Fruit fly (Drosophila melanogaster): Measurements from ENCODE around the gene AlaRS.

AlaRS gene

DNA sequence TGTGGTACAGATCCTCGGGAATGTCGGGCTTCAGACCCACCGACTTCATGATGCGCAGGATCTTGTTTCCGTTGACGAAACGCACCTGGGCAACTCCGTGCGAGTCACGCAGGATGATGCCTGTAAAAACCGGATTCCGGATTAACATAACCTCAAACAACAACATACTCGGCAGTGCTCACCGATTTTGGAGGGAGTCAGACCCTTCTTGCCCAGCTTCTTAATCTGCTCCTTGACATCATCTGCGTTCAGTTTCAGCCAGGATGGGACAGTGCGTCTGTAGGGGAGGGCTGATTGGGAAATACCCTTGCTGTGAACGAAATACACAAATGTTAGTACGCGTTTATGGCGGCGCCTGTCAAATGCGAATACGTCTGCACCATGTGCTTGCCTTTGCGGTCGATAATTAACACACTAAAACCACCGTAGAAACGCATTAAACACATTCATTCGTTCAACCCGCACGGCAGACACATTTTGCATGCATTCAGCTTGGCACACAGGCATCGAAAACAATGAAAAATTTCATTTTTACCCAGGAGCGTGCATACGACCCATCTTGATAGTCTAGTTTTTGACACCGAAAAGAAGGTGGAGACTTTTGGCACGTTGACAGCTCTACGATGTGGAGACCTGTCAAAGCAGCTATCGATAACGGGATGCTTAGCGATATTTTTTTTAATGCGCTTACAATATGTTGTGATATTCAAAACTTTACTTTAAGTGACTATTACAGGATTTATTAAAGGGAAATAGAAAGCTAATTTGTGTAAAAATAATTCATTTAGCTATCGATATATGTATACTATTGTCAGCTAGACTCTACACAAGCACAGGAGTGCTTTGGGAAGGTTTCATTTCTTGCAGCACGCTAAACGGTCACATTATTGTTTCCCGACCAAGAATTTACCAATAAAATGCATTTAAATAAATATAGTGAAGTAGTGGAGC, 17.3 kb downstream of the AlaRS start, which contains the start of the genes RpS13 and CSN8 (continued):
- peak; percentile 53 for TF ChIP-seq fkh (GFP tag; optimal IDR thresholded peaks at IDR 0.05)
- TF ChIP-seq topi (GFP tag; optimal IDR thresholded peaks at IDR 0.05): peak; percentile 8
- peak; percentile 34 for TF ChIP-seq Sox14 (GFP tag; optimal IDR thresholded peaks at IDR 0.05)
- TF ChIP-seq cyc (GFP tag; optimal IDR thresholded peaks at IDR 0.05): no peak
- TF ChIP-seq CG4318 (GFP tag; optimal IDR thresholded peaks at IDR 0.05): no peak

DNA sequence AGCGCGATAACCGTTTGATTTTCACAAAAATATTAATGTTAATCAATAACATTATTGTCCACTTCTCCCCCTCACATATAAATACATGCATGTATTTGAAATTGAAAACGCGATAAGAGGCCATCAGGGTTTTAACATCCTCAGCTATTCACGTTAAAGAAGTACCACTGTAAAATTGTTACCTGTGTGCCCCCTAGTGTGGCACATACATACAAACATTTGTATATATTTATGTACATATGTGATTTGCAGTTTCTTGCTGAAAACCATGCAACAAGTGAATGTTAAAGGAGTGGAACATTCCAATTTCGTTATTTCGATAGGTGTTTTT, 18.6 kb downstream of the AlaRS start:
- no peak for TF ChIP-seq Sox102F (GFP tag; optimal IDR thresholded peaks at IDR 0.05)
- no peak for TF ChIP-seq Ets96B (tag; optimal IDR thresholded peaks at IDR 0.05)
- TF ChIP-seq Smox (GFP tag; optimal IDR thresholded peaks at IDR 0.05): no peak
- TF ChIP-seq Sox14 (GFP tag; optimal IDR thresholded peaks at IDR 0.05): no peak
- TF ChIP-seq Lpt (GFP tag; optimal IDR thresholded peaks at IDR 0.05): no peak
- no peak for TF ChIP-seq Ets21C (GFP tag; optimal IDR thresholded peaks at IDR 0.05)
- no peak for TF ChIP-seq vri (GFP tag; optimal IDR thresholded peaks at IDR 0.05)
- TF ChIP-seq Eip75B (GFP tag; optimal IDR thresholded peaks at IDR 0.05): no peak
- no peak for TF ChIP-seq achi (GFP tag; optimal IDR thresholded peaks at IDR 0.05)
- TF ChIP-seq CG6854 (GFP tag; optimal IDR thresholded peaks at IDR 0.05): no peak
- TF ChIP-seq Eip93F (GFP tag; optimal IDR thresholded peaks at IDR 0.05): no peak
- TF ChIP-seq eg (GFP tag; IDR thresholded peaks at IDR 0.05): peak; percentile 6; the same call in 2 of the 3 replicates
- TF ChIP-seq salr (GFP tag; optimal IDR thresholded peaks at IDR 0.05): peak in 1 of 2 experiments; percentile 24
- no peak for TF ChIP-seq lz (GFP tag; optimal IDR thresholded peaks at IDR 0.05)

DNA sequence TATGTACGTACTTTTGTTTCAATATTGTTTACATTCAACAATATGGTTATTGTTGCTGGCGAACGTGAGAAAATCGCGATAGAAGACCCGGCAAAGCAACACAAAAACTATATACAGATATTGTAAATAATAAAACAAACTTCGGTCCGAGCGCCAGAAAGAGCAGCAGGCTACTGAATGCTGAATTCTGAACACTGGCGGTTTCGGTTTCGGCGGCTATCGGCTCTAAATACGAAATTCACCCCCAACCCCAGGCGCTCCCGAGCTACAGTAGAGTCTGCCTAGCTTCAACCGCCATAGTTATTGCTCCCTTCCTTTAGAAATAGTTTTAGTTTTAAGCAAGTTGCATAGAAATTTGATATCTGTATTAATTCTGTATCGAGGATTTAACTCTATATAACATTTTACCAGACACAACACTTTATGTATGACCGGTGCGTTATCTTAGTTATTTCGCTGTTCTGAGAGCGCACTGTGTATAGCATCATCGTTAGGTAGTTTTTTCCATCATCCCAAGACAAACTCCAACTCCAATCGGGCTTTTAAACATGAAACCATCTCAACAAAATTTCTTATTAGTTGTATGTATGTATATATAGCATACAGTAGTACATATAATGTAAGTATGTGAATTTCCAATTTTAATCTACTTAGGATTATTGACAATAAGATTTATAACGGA, 19.1 kb downstream of the AlaRS start, which contains the start of gene CG7627:
Gene CG7627 (minus strand): TSS at position 197 of the 682 bp plus-strand sequence.
- peak; percentile 12 to 57 for TF ChIP-seq salr (GFP tag; optimal IDR thresholded peaks at IDR 0.05)
- TF ChIP-seq CG11902 (GFP tag; optimal IDR thresholded peaks at IDR 0.05): peak; percentile 61
- peak; percentile 65 for TF ChIP-seq CG6276 (GFP tag; optimal IDR thresholded peaks at IDR 0.05)
- TF ChIP-seq fd59A (GFP tag; optimal IDR thresholded peaks at IDR 0.05): peak; percentile 46
- TF ChIP-seq CG6792 (GFP tag; optimal IDR thresholded peaks at IDR 0.05): peak; percentile 60
- TF ChIP-seq CG8119 (GFP tag; IDR thresholded peaks at IDR 0.05): peak; percentile 77
- peak; percentile 16 for TF ChIP-seq Lpt (GFP tag; optimal IDR thresholded peaks at IDR 0.05)
- TF ChIP-seq CG9139 (GFP tag; optimal IDR thresholded peaks at IDR 0.05): peak; percentile 30
- peak; percentile 55 for TF ChIP-seq Gug (GFP tag; IDR thresholded peaks at IDR 0.05)
- TF ChIP-seq acj6 (GFP tag; optimal IDR thresholded peaks at IDR 0.05): peak; percentile 51
- peak; percentile 68; the same call in 1 of the 2 replicates for TF ChIP-seq CG11294 (GFP tag; IDR thresholded peaks at IDR 0.05)
- peak; percentile 80 for TF ChIP-seq lz (GFP tag; optimal IDR thresholded peaks at IDR 0.05)
- peak; percentile 46 for TF ChIP-seq CG3919 (GFP tag; optimal IDR thresholded peaks at IDR 0.05)
- TF ChIP-seq Hr39 (GFP tag; optimal IDR thresholded peaks at IDR 0.05): peak; percentile 73
- peak; percentile 76 for TF ChIP-seq CG32006 (GFP tag; optimal IDR thresholded peaks at IDR 0.05)
- TF ChIP-seq Ets96B (tag; optimal IDR thresholded peaks at IDR 0.05): no peak
- peak; percentile 53 for TF ChIP-seq CG7368 (GFP tag; optimal IDR thresholded peaks at IDR 0.05)
- peak; percentile 94 for TF ChIP-seq Eip78C (GFP tag)
- TF ChIP-seq Sox14 (GFP tag; optimal IDR thresholded peaks at IDR 0.05): peak; percentile 72
- TF ChIP-seq Ets21C (GFP tag; optimal IDR thresholded peaks at IDR 0.05): peak; percentile 62
- TF ChIP-seq CG10669 (GFP tag; optimal IDR thresholded peaks at IDR 0.05): peak; percentile 58
- TF ChIP-seq CG8632 (GFP tag; optimal IDR thresholded peaks at IDR 0.05): peak; percentile 7
- TF ChIP-seq vri (GFP tag; optimal IDR thresholded peaks at IDR 0.05): peak; percentile 77
- peak; percentile 74 for TF ChIP-seq pdm3 (GFP tag; optimal IDR thresholded peaks at IDR 0.05)
- TF ChIP-seq cyc (GFP tag; optimal IDR thresholded peaks at IDR 0.05): peak; percentile 75
- peak; percentile 73 for TF ChIP-seq net (GFP tag; optimal IDR thresholded peaks at IDR 0.05)
- TF ChIP-seq CG31627 (GFP tag; optimal IDR thresholded peaks at IDR 0.05): peak; percentile 66
- TF ChIP-seq Eip75B (GFP tag; optimal IDR thresholded peaks at IDR 0.05): peak; percentile 58
- TF ChIP-seq CG8319 (GFP tag; optimal IDR thresholded peaks at IDR 0.05): peak; percentile 59
- TF ChIP-seq Sox15 (GFP tag; optimal IDR thresholded peaks at IDR 0.05): peak; percentile 52
- peak; percentile 8 for TF ChIP-seq CG1621 (tag; optimal IDR thresholded peaks at IDR 0.05)
- TF ChIP-seq fkh (GFP tag; optimal IDR thresholded peaks at IDR 0.05): peak; percentile 51
- TF ChIP-seq CG6854 (GFP tag; optimal IDR thresholded peaks at IDR 0.05): no peak
- TF ChIP-seq CG34406 (GFP tag; optimal IDR thresholded peaks at IDR 0.05): peak; percentile 51
- TF ChIP-seq CG6808 (GFP tag; optimal IDR thresholded peaks at IDR 0.05): peak; percentile 64
- TF ChIP-seq dac (GFP tag; optimal IDR thresholded peaks at IDR 0.05): no peak
- TF ChIP-seq achi (GFP tag; optimal IDR thresholded peaks at IDR 0.05): peak; percentile 71
- TF ChIP-seq Eip93F (GFP tag; optimal IDR thresholded peaks at IDR 0.05): no peak
